Worm (Caenorhabditis elegans) whole organism, L3 larva: ENCODE results near the gene elo-8.

ENCODE experiments used
- egl-5 ChIP-seq: fragments of 150-350 bp; optimal IDR thresholded peaks from 2 replicates; lab custom pipeline; 2017; ENCODE audit warnings: missing biosample characterization, missing genetic modification reagents, missing genetic modification characterization, inconsistent platforms
- jun-1 ChIP-seq: fragments of 150-350 bp; optimal IDR thresholded peaks from 2 replicates; lab custom pipeline; 2014; ENCODE audit warnings: missing biosample characterization, missing genetic modification reagents, missing genetic modification characterization
- lin-39 ChIP-seq: fragments of 150-350 bp; optimal IDR thresholded peaks from 2 replicates; lab custom pipeline; 2018; ENCODE audit warnings: missing biosample characterization, missing genetic modification reagents, missing genetic modification characterization
- pha-4 ChIP-seq: fragments of 150-350 bp; optimal IDR thresholded peaks from 2 replicates; lab custom pipeline; 2014; ENCODE audit warnings: missing biosample characterization, missing genetic modification reagents, missing genetic modification characterization
- ztf-4 ChIP-seq: fragments of 150-350 bp; optimal IDR thresholded peaks from 2 replicates; lab custom pipeline; 2014; ENCODE audit warnings: missing biosample characterization, missing genetic modification characterization

ce11 chrIII:11238790-11239189 lies 6.9 kb upstream of the elo-8 start:
- TF ChIP-seq ztf-4 (tag; lab: Kevin White, UChicago) (no peak), lin-39 (tag; lab: Kevin White, UChicago) (no peak), pha-4 (tag; lab: Kevin White, UChicago) (no peak), egl-5 (tag; lab: Kevin White, UChicago) (no peak), jun-1 (no peak)
